Fruit fly (Drosophila melanogaster): Measurements from ENCODE around the gene Rheb.
A peak's percentile ranks its signal among the peaks of the same experiment; 100 is the strongest.

Rheb gene

dm6 chr3R:5592009-5592572, 23.4 kb downstream of the Rheb start:
- no peak for TF ChIP-seq psq (optimal IDR thresholded peaks at IDR 0.05)
- peak; percentile 49 for TF ChIP-seq CG8478 (optimal IDR thresholded peaks at IDR 0.05)

dm6 chr3R:5594878-5595277, 26.2 kb downstream of the Rheb start:
- TF ChIP-seq pan (optimal IDR thresholded peaks at IDR 0.05) (no peak), EcR (GFP tag; optimal IDR thresholded peaks at IDR 0.05) (no peak), CG8478 (optimal IDR thresholded peaks at IDR 0.05) (no peak), Dll (optimal IDR thresholded peaks at IDR 0.05) (no peak), psq (optimal IDR thresholded peaks at IDR 0.05) (no peak), usp (GFP tag; optimal IDR thresholded peaks at IDR 0.05) (no peak)

- TF ChIP-seq EcR (GFP tag; optimal IDR thresholded peaks at IDR 0.05) (peak in 1 of 2 experiments; percentile 15), Dll (optimal IDR thresholded peaks at IDR 0.05) (no peak), pan (optimal IDR thresholded peaks at IDR 0.05) (no peak)
These were observed 31.0 kb downstream of the Rheb start for dm6 chr3R:5599521-5600360.

- TF ChIP-seq psq (optimal IDR thresholded peaks at IDR 0.05) (no peak), Dll (optimal IDR thresholded peaks at IDR 0.05) (no peak)
These were observed 31.8 kb downstream of the Rheb start for dm6 chr3R:5600361-5601043.

dm6 chr3R:5601044-5601523, 32.4 kb downstream of the Rheb start, which contains the start of the genes kra and SecS:
TSS of gene kra (minus strand) at chr3R:5601136.
TSS of gene SecS (plus strand) at chr3R:5601433.
- no peak for TF ChIP-seq pan (optimal IDR thresholded peaks at IDR 0.05)
- TF ChIP-seq CG8478 (optimal IDR thresholded peaks at IDR 0.05): no peak
- TF ChIP-seq psq (optimal IDR thresholded peaks at IDR 0.05): no peak
- no peak for TF ChIP-seq Dll (optimal IDR thresholded peaks at IDR 0.05)
- no peak for TF ChIP-seq usp (GFP tag; optimal IDR thresholded peaks at IDR 0.05)
- TF ChIP-seq EcR (GFP tag; optimal IDR thresholded peaks at IDR 0.05): no peak

DNA sequence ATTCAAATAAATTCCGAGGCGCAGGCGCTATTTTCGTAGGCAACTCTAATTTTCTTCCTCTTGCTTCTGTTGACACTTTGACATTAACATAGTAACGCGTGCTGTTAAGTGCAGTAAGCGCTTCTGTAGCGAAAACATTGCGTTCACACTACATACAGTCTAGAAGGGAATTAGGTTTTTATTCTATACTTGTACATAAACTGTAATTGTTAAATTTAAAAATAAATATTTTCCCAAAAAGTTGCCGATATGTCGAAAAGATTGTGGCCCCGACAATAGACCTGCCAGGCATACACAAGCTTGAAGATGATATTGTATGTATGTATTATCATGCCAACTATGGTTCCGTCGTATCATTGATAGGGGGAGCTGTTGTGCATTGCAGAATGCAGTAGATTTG, 37.8 kb downstream of the Rheb start, which contains the start of gene asl:
asl (minus strand) TSS at position 67 of the 400 bp plus-strand sequence.
- TF ChIP-seq psq (optimal IDR thresholded peaks at IDR 0.05): no peak
- no peak for TF ChIP-seq EcR (GFP tag; optimal IDR thresholded peaks at IDR 0.05)
- TF ChIP-seq pan (optimal IDR thresholded peaks at IDR 0.05): no peak
- no peak for TF ChIP-seq Dll (optimal IDR thresholded peaks at IDR 0.05)

dm6 chr3R:5608422-5608821, 39.7 kb downstream of the Rheb start:
- TF ChIP-seq usp (GFP tag; optimal IDR thresholded peaks at IDR 0.05) (no peak), Dll (optimal IDR thresholded peaks at IDR 0.05) (no peak), pan (optimal IDR thresholded peaks at IDR 0.05) (no peak), psq (optimal IDR thresholded peaks at IDR 0.05) (no peak), EcR (GFP tag; optimal IDR thresholded peaks at IDR 0.05) (no peak), CG8478 (optimal IDR thresholded peaks at IDR 0.05) (no peak)

- TF ChIP-seq Dll (optimal IDR thresholded peaks at IDR 0.05) (no peak), psq (optimal IDR thresholded peaks at IDR 0.05) (no peak), pan (optimal IDR thresholded peaks at IDR 0.05) (no peak)
These were observed 41.9 kb downstream of the Rheb start for dm6 chr3R:5610656-5611055.

DNA sequence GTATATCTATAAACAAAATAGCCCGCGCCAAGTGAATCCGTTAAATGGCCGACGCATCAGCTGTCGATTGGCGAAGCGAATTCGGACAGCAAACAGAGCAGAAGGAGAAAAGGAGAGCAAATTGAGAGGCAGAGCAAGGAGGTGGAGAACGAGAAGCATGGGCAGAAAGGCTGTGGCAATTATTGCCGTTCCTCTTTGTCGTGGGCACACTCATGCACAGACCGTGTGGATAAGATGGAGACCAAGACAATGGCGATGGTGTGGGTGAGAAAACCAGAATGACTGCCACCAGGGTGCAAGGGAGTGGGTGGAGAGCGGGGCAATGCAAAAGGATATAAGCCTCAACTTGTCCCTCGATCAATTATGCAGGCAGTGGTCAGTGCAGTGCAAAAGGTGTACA, 42.4 kb downstream of the Rheb start:
- TF ChIP-seq pan (optimal IDR thresholded peaks at IDR 0.05) (no peak), EcR (GFP tag; optimal IDR thresholded peaks at IDR 0.05) (no peak), Dll (optimal IDR thresholded peaks at IDR 0.05) (no peak), psq (optimal IDR thresholded peaks at IDR 0.05) (no peak), CG8478 (optimal IDR thresholded peaks at IDR 0.05) (no peak)

dm6 chr3R:5611733-5612132, 43.0 kb downstream of the Rheb start:
- TF ChIP-seq psq (optimal IDR thresholded peaks at IDR 0.05) (no peak), usp (GFP tag; optimal IDR thresholded peaks at IDR 0.05) (no peak), Dll (optimal IDR thresholded peaks at IDR 0.05) (no peak), CG8478 (optimal IDR thresholded peaks at IDR 0.05) (no peak), EcR (GFP tag; optimal IDR thresholded peaks at IDR 0.05) (no peak), pan (optimal IDR thresholded peaks at IDR 0.05) (no peak)

- TF ChIP-seq pan (optimal IDR thresholded peaks at IDR 0.05) (no peak), Dll (optimal IDR thresholded peaks at IDR 0.05) (peak; percentile 11)
These were observed 43.8 kb downstream of the Rheb start, which contains the start of gene Rga for dm6 chr3R:5612372-5613113. TSS of gene Rga (minus strand) at chr3R:5613112.

DNA sequence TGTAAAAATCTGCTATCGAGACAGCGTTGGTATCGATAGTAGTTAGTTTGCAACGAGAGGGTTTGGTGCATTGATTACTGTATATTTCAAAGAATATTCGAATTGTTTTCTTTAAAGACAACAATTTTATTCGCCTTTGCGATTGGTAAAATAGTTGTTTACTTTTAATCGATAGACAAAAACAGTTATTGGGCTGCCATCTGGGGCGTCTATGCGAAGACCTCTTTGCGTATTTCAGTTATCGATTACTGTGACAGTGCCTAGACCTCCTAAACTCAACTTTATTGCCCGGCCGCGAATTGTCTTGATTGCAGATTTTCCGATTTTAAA, 44.4 kb downstream of the Rheb start, which contains the start of gene Atu:
Atu (plus strand) TSS at position 245 of the 330 bp plus-strand sequence.
- TF ChIP-seq psq (optimal IDR thresholded peaks at IDR 0.05): no peak
- no peak for TF ChIP-seq usp (GFP tag; optimal IDR thresholded peaks at IDR 0.05)
- no peak for TF ChIP-seq pan (optimal IDR thresholded peaks at IDR 0.05)
- no peak for TF ChIP-seq EcR (GFP tag; optimal IDR thresholded peaks at IDR 0.05)
- TF ChIP-seq CG8478 (optimal IDR thresholded peaks at IDR 0.05): no peak
- TF ChIP-seq Dll (optimal IDR thresholded peaks at IDR 0.05): no peak
